Worm (Caenorhabditis elegans) whole organism, late embryonic: Measurements from ENCODE around the gene F21C10.6.

Experiments
- F13H6.1 ChIP-seq: sonication (generic microtip); optimal IDR thresholded peaks from 2 replicates; lab custom pipeline; 2016; ENCODE audit warnings: missing genetic modification characterization, missing compliant biosample characterization
- ahr-1 ChIP-seq: sonication (generic microtip); optimal IDR thresholded peaks from 2 replicates; lab custom pipeline; 2016; ENCODE audit warnings: missing genetic modification characterization, missing compliant biosample characterization
- ceh-34 ChIP-seq: sonication (generic microtip); optimal IDR thresholded peaks from 2 replicates; lab custom pipeline; 2016; ENCODE audit warnings: mild to moderate bottlenecking, missing genetic modification characterization, missing compliant biosample characterization
- dve-1 ChIP-seq: sonication (generic microtip); optimal IDR thresholded peaks from 2 replicates; lab custom pipeline; 2017; ENCODE audit warnings: antibody characterized with exemption, mild to moderate bottlenecking, missing genetic modification characterization, missing compliant biosample characterization
- ets-4 ChIP-seq: sonication (generic microtip); optimal IDR thresholded peaks from 2 replicates; lab custom pipeline; 2016; ENCODE audit warnings: missing genetic modification characterization, missing compliant biosample characterization
- fax-1 ChIP-seq: sonication (generic microtip); optimal IDR thresholded peaks from 2 replicates; lab custom pipeline; 2016; ENCODE audit warnings: missing genotype, missing genetic modification characterization, missing compliant biosample characterization
- fkh-10 ChIP-seq: fragments of 150-350 bp; optimal IDR thresholded peaks from 2 replicates; lab custom pipeline; 2014; ENCODE audit warnings: missing biosample characterization, missing genetic modification reagents, missing genetic modification characterization
- lim-6 ChIP-seq: sonication (generic microtip); optimal IDR thresholded peaks from 2 replicates; lab custom pipeline; 2016; ENCODE audit warnings: missing genetic modification characterization, missing compliant biosample characterization
- madf-2 ChIP-seq: sonication (generic microtip); optimal IDR thresholded peaks from 2 replicates; lab custom pipeline; 2017; ENCODE audit warnings: missing genetic modification characterization, missing compliant biosample characterization
- nfya-1 ChIP-seq: sonication (generic microtip); optimal IDR thresholded peaks from 2 replicates; lab custom pipeline; 2017; ENCODE audit warnings: missing genetic modification characterization, mild to moderate bottlenecking, missing compliant biosample characterization, antibody characterized with exemption, moderate library complexity
- nhr-11 ChIP-seq: fragments of 150-350 bp; optimal IDR thresholded peaks from 2 replicates; lab custom pipeline; 2014; ENCODE audit warnings: missing biosample characterization, missing genetic modification characterization
- npax-4 ChIP-seq: sonication (generic microtip); optimal IDR thresholded peaks from 2 replicates; lab custom pipeline; 2016; ENCODE audit warnings: missing genetic modification characterization, missing compliant biosample characterization
- pha-2 ChIP-seq: sonication (generic microtip); optimal IDR thresholded peaks from 2 replicates; lab custom pipeline; 2017; ENCODE audit warnings: mild to moderate bottlenecking, missing genetic modification characterization, missing compliant biosample characterization
- pha-4 ChIP-seq: fragments of 150-350 bp; optimal IDR thresholded peaks from 2 replicates; lab custom pipeline; 2018; ENCODE audit warnings: missing biosample characterization, missing genetic modification reagents, missing genetic modification characterization

- TF ChIP-seq lim-6 (tag; lab: Kevin White, UChicago) (no peak), F13H6.1 (tag; lab: Kevin White, UChicago) (no peak), npax-4 (tag; lab: Kevin White, UChicago) (no peak), fkh-10 (no peak), ets-4 (no peak), madf-2 (no peak), ceh-34 (no peak), dve-1 (tag; lab: Kevin White, UChicago) (no peak), nhr-11 (tag; lab: Kevin White, UChicago) (no peak), pha-4 (tag; lab: Kevin White, UChicago) (no peak), fax-1 (tag; lab: Kevin White, UChicago) (no peak), ahr-1 (tag; lab: Kevin White, UChicago) (no peak), nfya-1 (no peak), pha-2 (no peak)
Measured at ce11 chrV:9130766-9131165, 6.5 kb downstream of the F21C10.6 start, which contains the start of gene F21C10.19.
